Fruit fly (Drosophila melanogaster) whole organism: ENCODE measurements around the gene Rchy1.

Experiments used
- CG8478 ChIP-seq: fragments of >200 bp; optimal IDR thresholded peaks from 2 replicates; lab custom pipeline; 2018; ENCODE audit warnings: inconsistent platforms
- pan ChIP-seq: fragments of >200 bp; optimal IDR thresholded peaks from 2 replicates; lab custom pipeline; 2017
- usp ChIP-seq: fragments of >200 bp; optimal IDR thresholded peaks from 2 replicates; lab custom pipeline; 2017; ENCODE audit warnings: missing biosample characterization, missing genetic modification characterization, mixed read lengths

DNA sequence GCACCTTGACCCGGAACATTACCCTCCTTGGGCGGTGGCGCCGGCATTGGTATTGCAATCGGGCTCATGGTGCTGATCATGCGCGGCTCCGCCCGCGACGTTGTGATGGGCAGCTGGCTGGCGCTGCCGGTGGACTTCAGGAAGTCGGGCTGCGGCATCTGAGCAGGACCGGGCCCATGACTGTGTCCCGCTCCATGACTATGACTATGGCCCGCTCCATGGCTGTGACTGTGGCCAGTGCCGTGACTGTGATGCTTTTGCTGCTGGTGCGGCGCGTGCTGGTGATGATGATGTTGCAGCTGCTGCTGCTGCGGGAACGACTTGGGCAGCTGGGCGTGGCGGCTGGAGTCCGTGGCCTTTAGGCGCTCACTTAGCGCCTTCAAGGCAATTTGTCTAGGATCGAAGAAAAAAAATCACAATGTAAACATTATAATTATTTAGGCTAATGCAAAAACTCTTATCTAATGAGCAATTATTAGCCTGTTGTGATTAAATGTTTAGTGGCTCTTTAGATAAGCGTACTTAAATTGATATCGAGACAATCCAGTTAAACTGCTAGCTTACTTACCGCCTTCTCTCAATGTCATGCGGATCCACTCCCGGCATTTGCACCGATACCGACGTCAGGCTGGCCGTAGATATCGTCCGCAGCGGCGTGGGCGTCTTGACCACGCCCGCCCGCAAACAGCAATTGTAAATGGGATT, 9.6 kb upstream of the Rchy1 start:
- TF ChIP-seq CG8478 (lab: Kevin White, UChicago) (no peak), usp (no peak), pan (lab: Kevin White, UChicago) (no peak)
